Worm (Caenorhabditis elegans) whole organism, L4 larva: Measurements from ENCODE around the gene col-129.

Experiments used
- D1046.2 ChIP-seq: fragments of 200-800 bp; sonication (Bioruptor generic); IDR thresholded peaks from 2 replicates; pipeline ENCODE4 v1.3.6; 2022; ENCODE audit warnings: missing genetic modification characterization, missing compliant biosample characterization
- F26F4.8 ChIP-seq: fragments of 200-800 bp; sonication (Bioruptor generic); conservative IDR thresholded peaks from 2 replicates; pipeline ENCODE4 v1.3.6; 2022; ENCODE audit warnings: missing genetic modification characterization, missing compliant biosample characterization
- F49E8.2 ChIP-seq: sonication (generic microtip); optimal IDR thresholded peaks from 2 replicates; lab custom pipeline; 2016; ENCODE audit warnings: missing compliant biosample characterization, mild to moderate bottlenecking, missing genetic modification characterization, borderline replicate concordance
- Y105C5A.15 ChIP-seq: fragments of 200-800 bp; sonication (Bioruptor generic); IDR thresholded peaks from 2 replicates; pipeline ENCODE4 v1.3.6; 2022; ENCODE audit warnings: missing genetic modification characterization, missing compliant biosample characterization
- Y48G9A.11 ChIP-seq: fragments of 200-800 bp; sonication (Bioruptor generic); IDR thresholded peaks from 2 replicates; pipeline ENCODE4 v1.3.6; 2022; ENCODE audit warnings: missing genetic modification reagents, missing genetic modification characterization, missing compliant biosample characterization
- Y5F2A.4 ChIP-seq: fragments of 200-800 bp; sonication (Bioruptor generic); optimal IDR thresholded peaks from 2 replicates; lab custom pipeline; 2018; ENCODE audit warnings: mild to moderate bottlenecking, missing genetic modification characterization, missing compliant biosample characterization
- aha-1 ChIP-seq: fragments of 150-350 bp; peaks from one replicate; lab custom pipeline; 2014; ENCODE audit warnings: missing biosample characterization, missing genetic modification characterization
- ama-1 ChIP-seq: fragments of 150-350 bp; optimal IDR thresholded peaks from 2 replicates; lab custom pipeline; 2014; ENCODE audit warnings: inconsistent platforms, mixed read lengths
- ceh-28 ChIP-seq: fragments of 150-350 bp; optimal IDR thresholded peaks from 2 replicates; lab custom pipeline; 2014; ENCODE audit warnings: missing biosample characterization, missing genetic modification reagents, missing genetic modification characterization
- ceh-32 ChIP-seq: sonication (generic microtip); optimal IDR thresholded peaks from 2 replicates; lab custom pipeline; 2016; ENCODE audit warnings: mild to moderate bottlenecking, missing genetic modification characterization, missing compliant biosample characterization; ENCODE audit not compliant: poor library complexity
- ctbp-1 ChIP-seq: fragments of 200-800 bp; sonication (Bioruptor generic); IDR thresholded peaks from 2 replicates; pipeline ENCODE4 v1.3.6; 2022; ENCODE audit warnings: missing genetic modification reagents, missing genetic modification characterization, missing compliant biosample characterization
- egl-27 ChIP-seq: sonication (generic microtip); optimal IDR thresholded peaks from 3 replicates; lab custom pipeline; 2017; ENCODE audit warnings: missing biosample characterization, missing genetic modification reagents, missing genetic modification characterization
- fkh-10 ChIP-seq: fragments of 150-350 bp; optimal IDR thresholded peaks from 2 replicates; lab custom pipeline; 2014; ENCODE audit warnings: missing biosample characterization, missing genetic modification reagents, missing genetic modification characterization
- gei-8 ChIP-seq: fragments of 200-800 bp; sonication (Bioruptor generic); optimal IDR thresholded peaks from 2 replicates; lab custom pipeline; 2018; ENCODE audit warnings: mild to moderate bottlenecking, missing genetic modification characterization, missing compliant biosample characterization
- hlh-11 ChIP-seq: fragments of 200-800 bp; sonication (Bioruptor generic); optimal IDR thresholded peaks from 2 replicates; lab custom pipeline; 2018; ENCODE audit warnings: mild to moderate bottlenecking, missing genetic modification characterization, missing compliant biosample characterization
- hmg-1.1 ChIP-seq: fragments of 200-800 bp; sonication (Bioruptor generic); IDR thresholded peaks from 2 replicates; pipeline ENCODE4 v1.3.6; 2022; ENCODE audit warnings: missing genetic modification reagents, missing genetic modification characterization, missing compliant biosample characterization
- lim-7 ChIP-seq: fragments of 200-800 bp; sonication (Bioruptor generic); IDR thresholded peaks from 2 replicates; pipeline ENCODE4 v1.3.6; 2022; ENCODE audit warnings: missing genetic modification characterization, missing compliant biosample characterization
- lin-13 ChIP-seq: fragments of 150-350 bp; optimal IDR thresholded peaks from 2 replicates; lab custom pipeline; 2014; ENCODE audit warnings: missing biosample characterization, missing genetic modification reagents, missing genetic modification characterization
- lin-38 ChIP-seq: fragments of 200-800 bp; sonication (Bioruptor generic); IDR thresholded peaks from 2 replicates; pipeline ENCODE4 v1.3.6; 2022; ENCODE audit warnings: missing genetic modification reagents, missing genetic modification characterization, missing compliant biosample characterization
- lir-3 ChIP-seq: sonication (generic microtip); optimal IDR thresholded peaks from 2 replicates; lab custom pipeline; 2016; ENCODE audit warnings: mild to moderate bottlenecking, missing genetic modification characterization, missing compliant biosample characterization
- madf-5 ChIP-seq, 2 experiments: fragments of 200-800 bp; sonication (Bioruptor generic); IDR thresholded peaks; 2 replicates each; pipeline ENCODE4 v1.3.6; 2022; ENCODE audit warnings: missing compliant biosample characterization in 2 of 2, missing genetic modification characterization in 2 of 2
- madf-9 ChIP-seq: fragments of 200-800 bp; sonication (Bioruptor generic); conservative IDR thresholded peaks from 2 replicates; pipeline ENCODE4 v1.3.6; 2022; ENCODE audit warnings: missing genetic modification reagents, missing genetic modification characterization, missing compliant biosample characterization
- mxl-3 ChIP-seq: fragments of 200-800 bp; sonication (Bioruptor generic); optimal IDR thresholded peaks from 2 replicates; lab custom pipeline; 2018; ENCODE audit warnings: mild to moderate bottlenecking, missing genetic modification characterization, missing compliant biosample characterization
- nhr-10 ChIP-seq: fragments of 150-350 bp; optimal IDR thresholded peaks from 2 replicates; lab custom pipeline; 2014; ENCODE audit warnings: missing biosample characterization, missing genetic modification characterization
- nhr-102 ChIP-seq: sonication (generic microtip); optimal IDR thresholded peaks from 2 replicates; lab custom pipeline; 2016; ENCODE audit warnings: mild to moderate bottlenecking, missing genetic modification characterization, moderate library complexity, missing compliant biosample characterization
- nhr-111 ChIP-seq: fragments of 200-800 bp; sonication (Bioruptor generic); optimal IDR thresholded peaks from 2 replicates; lab custom pipeline; 2018; ENCODE audit warnings: mild to moderate bottlenecking, missing genetic modification characterization, missing compliant biosample characterization
- nhr-25 ChIP-seq: sonication (generic microtip); optimal IDR thresholded peaks from 2 replicates; lab custom pipeline; 2017; ENCODE audit warnings: missing genetic modification characterization, mild to moderate bottlenecking, missing compliant biosample characterization, antibody characterized with exemption, moderate library complexity, borderline replicate concordance; ENCODE audit not compliant: insufficient read depth
- nhr-41 ChIP-seq: fragments of 200-800 bp; sonication (Bioruptor generic); IDR thresholded peaks from 2 replicates; pipeline ENCODE4 v1.3.6; 2022; ENCODE audit warnings: missing genetic modification reagents, missing genetic modification characterization, missing compliant biosample characterization
- nhr-77 ChIP-seq: fragments of 150-350 bp; optimal IDR thresholded peaks from 2 replicates; lab custom pipeline; 2014; ENCODE audit warnings: missing biosample characterization, missing genetic modification characterization
- pqm-1 ChIP-seq: sonication (generic microtip); optimal IDR thresholded peaks from 2 replicates; lab custom pipeline; 2017; ENCODE audit warnings: missing biosample characterization, missing genetic modification characterization
- saeg-2 ChIP-seq: fragments of 200-800 bp; sonication (Bioruptor generic); IDR thresholded peaks from 2 replicates; pipeline ENCODE4 v1.3.6; 2022; ENCODE audit warnings: missing genetic modification reagents, missing genetic modification characterization, missing compliant biosample characterization
- sdz-12 ChIP-seq: fragments of 200-800 bp; sonication (Bioruptor generic); optimal IDR thresholded peaks from 2 replicates; lab custom pipeline; 2018; ENCODE audit warnings: mild to moderate bottlenecking, missing genetic modification characterization, missing compliant biosample characterization
- skn-1 ChIP-seq: fragments of 150-350 bp; optimal IDR thresholded peaks from 2 replicates; lab custom pipeline; 2014; ENCODE audit warnings: missing biosample characterization, missing genetic modification characterization
- tag-97 ChIP-seq: fragments of 200-800 bp; sonication (Bioruptor generic); IDR thresholded peaks from 2 replicates; pipeline ENCODE4 v1.3.6; 2022; ENCODE audit warnings: missing genetic modification characterization, missing compliant biosample characterization
- unc-130 ChIP-seq: sonication (generic microtip); optimal IDR thresholded peaks from 2 replicates; lab custom pipeline; 2016; ENCODE audit warnings: missing genetic modification reagents, missing genetic modification characterization, missing compliant biosample characterization
- unc-62 ChIP-seq, 3 experiments: fragments of 150-350 bp in 1 of 3; sonication (generic microtip); optimal IDR thresholded peaks in 2 of 3; peaks in 1 of 3; 1 replicate in 1 of 3; 2 replicates in 2 of 3; lab custom pipeline; 2014 to 2017; ENCODE audit warnings: missing biosample characterization in 3 of 3, missing genetic modification characterization in 3 of 3, missing genetic modification reagents in 3 of 3, missing genotype in 1 of 3
- zag-1 ChIP-seq: fragments of 150-350 bp; optimal IDR thresholded peaks from 2 replicates; lab custom pipeline; 2014; ENCODE audit warnings: missing biosample characterization, missing genetic modification characterization
- zip-11 ChIP-seq: fragments of 200-800 bp; sonication (Bioruptor generic); IDR thresholded peaks from 2 replicates; pipeline ENCODE4 v1.3.6; 2022; ENCODE audit warnings: missing genetic modification characterization, missing compliant biosample characterization
- zip-2 ChIP-seq: fragments of 150-350 bp; optimal IDR thresholded peaks from 2 replicates; lab custom pipeline; 2014; ENCODE audit warnings: missing biosample characterization, missing genetic modification characterization
- ztf-7 ChIP-seq: fragments of 150-350 bp; optimal IDR thresholded peaks from 2 replicates; lab custom pipeline; 2014; ENCODE audit warnings: missing biosample characterization, missing genetic modification characterization

col-129 gene

ce11 chrIV:12078907-12079523 lies 31.2 kb downstream of the col-129 start, which contains the start of gene lex-1 (continued):
- TF ChIP-seq egl-27 (no peak), tag-97 (GFP tag; lab: Robert Waterston, UW) (no peak), zag-1 (tag; lab: Kevin White, UChicago) (no peak)

ce11 chrIV:12078112-12078812 lies 32.0 kb downstream of the col-129 start, which contains the start of gene tmed-1:
tmed-1 (minus strand) TSS chrIV:12078162.
- TF ChIP-seq mxl-3 (no peak), zip-11 (GFP tag; lab: Robert Waterston, UW) (no peak), ctbp-1 (no peak), nhr-102 (tag; lab: Kevin White, UChicago) (no peak), Y5F2A.4 (no peak), nhr-41 (no peak), nhr-25 (tag; lab: Kevin White, UChicago) (no peak)

- TF ChIP-seq pqm-1 (tag; lab: Kevin White, UChicago) (no peak), saeg-2 (GFP tag; lab: Robert Waterston, UW) (no peak)
Observed at ce11 chrIV:12075497-12075896, 34.7 kb downstream of the col-129 start, which contains the start of gene K08E4.7. K08E4.7 (plus strand) TSS chrIV:12075797.

ce11 chrIV:12068590-12068989 lies 41.6 kb downstream of the col-129 start, which contains the start of gene bath-37:
bath-37 (plus strand) TSS chrIV:12068890.
- TF ChIP-seq sdz-12 (no peak), ceh-32 (no peak), zip-2 (tag; lab: Kevin White, UChicago) (no peak), F49E8.2 (no peak), ztf-7 (tag; lab: Kevin White, UChicago) (no peak), fkh-10 (GFP tag; lab: Kevin White, UChicago) (no peak), lin-13 (GFP tag; lab: Kevin White, UChicago) (no peak), F26F4.8 (GFP tag; lab: Robert Waterston, UW) (no peak), nhr-10 (tag; lab: Kevin White, UChicago) (no peak), gei-8 (GFP tag; lab: Kevin White, UChicago) (no peak), D1046.2 (GFP tag; lab: Robert Waterston, UW) (no peak), nhr-111 (no peak), unc-130 (GFP tag; lab: Kevin White, UChicago) (no peak)

ce11 chrIV:12061229-12061628 lies 49.0 kb downstream of the col-129 start, which contains the start of gene K08E4.8:
K08E4.8 (minus strand) TSS chrIV:12061329.
- TF ChIP-seq lir-3 (tag; lab: Kevin White, UChicago) (no peak), unc-62 (GFP tag; optimal IDR thresholded peaks at IDR 0.05 in 1 of 2; lab: Kevin White, UChicago) (no peak), unc-62 (tag; optimal IDR thresholded peaks at IDR 0.05; lab: Kevin White, UChicago) (no peak), nhr-77 (tag; lab: Kevin White, UChicago) (no peak), skn-1 (tag; lab: Kevin White, UChicago) (no peak), ama-1 (no peak), pqm-1 (tag; lab: Kevin White, UChicago) (no peak), lim-7 (GFP tag; lab: Robert Waterston, UW) (no peak), hmg-1.1 (GFP tag; lab: Robert Waterston, UW) (no peak), ceh-28 (tag; lab: Kevin White, UChicago) (no peak), aha-1 (tag; lab: Kevin White, UChicago) (no peak), hlh-11 (tag; lab: Kevin White, UChicago) (no peak), gei-8 (GFP tag; lab: Kevin White, UChicago) (no peak), Y48G9A.11 (GFP tag; lab: Robert Waterston, UW) (no peak), madf-5 (GFP tag; IDR thresholded peaks at IDR 0.05; lab: Robert Waterston, UW) (no peak), Y105C5A.15 (GFP tag; lab: Robert Waterston, UW) (no peak), lin-38 (GFP tag; lab: Robert Waterston, UW) (no peak), madf-9 (GFP tag; lab: Robert Waterston, UW) (no peak), sdz-12 (no peak)
